Worm (Caenorhabditis elegans) whole organism, mixed stage, embryonic: Measurements from ENCODE around the gene exc-1.

ENCODE experiments used
- lin-13 ChIP-seq: fragments of 150-350 bp; optimal IDR thresholded peaks from 2 replicates; lab custom pipeline; 2014; ENCODE audit warnings: missing biosample characterization, missing genetic modification characterization
- mab-5 ChIP-seq: fragments of 150-350 bp; optimal IDR thresholded peaks from 2 replicates; lab custom pipeline; 2014; ENCODE audit warnings: missing biosample characterization, missing genetic modification characterization
- mep-1 ChIP-seq: fragments of 150-350 bp; optimal IDR thresholded peaks from 2 replicates; lab custom pipeline; 2017; ENCODE audit warnings: missing biosample characterization, missing genetic modification reagents, missing genetic modification characterization, inconsistent platforms
- nhr-237 ChIP-seq: fragments of 150-350 bp; optimal IDR thresholded peaks from 2 replicates; lab custom pipeline; 2014; ENCODE audit warnings: missing biosample characterization, missing genetic modification characterization
- pha-4 ChIP-seq: fragments of 150-350 bp; optimal IDR thresholded peaks from 2 replicates; lab custom pipeline; 2018; ENCODE audit warnings: missing biosample characterization, missing genetic modification reagents, missing genetic modification characterization
- unc-120 ChIP-seq: sonication (generic microtip); optimal IDR thresholded peaks from 2 replicates; lab custom pipeline; 2017; ENCODE audit warnings: missing genetic modification characterization, missing compliant biosample characterization; ENCODE audit not compliant: poor library complexity, severe bottlenecking
- unc-39 ChIP-seq: fragments of 150-350 bp; optimal IDR thresholded peaks from 2 replicates; lab custom pipeline; 2014; ENCODE audit warnings: missing biosample characterization, missing genetic modification characterization
- unc-62 ChIP-seq: fragments of 150-350 bp; optimal IDR thresholded peaks from 2 replicates; lab custom pipeline; 2014; ENCODE audit warnings: missing biosample characterization, missing genetic modification reagents, missing genetic modification characterization
- zip-8 ChIP-seq: fragments of 150-350 bp; optimal IDR thresholded peaks from 2 replicates; lab custom pipeline; 2014; ENCODE audit warnings: missing biosample characterization, missing genetic modification characterization

- TF ChIP-seq unc-62 (GFP tag; lab: Kevin White, UChicago) = no peak
- TF ChIP-seq mep-1 (tag; lab: Kevin White, UChicago) = no peak
- TF ChIP-seq zip-8 (tag; lab: Kevin White, UChicago) = no peak
- no peak for TF ChIP-seq nhr-237
- no peak for TF ChIP-seq mab-5 (tag; lab: Kevin White, UChicago)
- TF ChIP-seq unc-39 (tag; lab: Kevin White, UChicago) = no peak
- no peak for TF ChIP-seq pha-4 (tag; lab: Kevin White, UChicago)
- TF ChIP-seq unc-120 (tag; lab: Kevin White, UChicago) = no peak
- no peak for TF ChIP-seq lin-13 (tag; lab: Kevin White, UChicago)
Measured at ce11 chrX:15420671-15421070, 56.5 kb downstream of the exc-1 start, which contains the start of gene F39D8.3.
